Fruit fly (Drosophila melanogaster) whole organism, embryonic: ENCODE results near the gene Prosalpha6T.

Experiments
- Ada2b ChIP-seq: fragments of 200-800 bp; sonication (Bioruptor generic); IDR thresholded peaks from 2 replicates; pipeline ENCODE4 v1.3.6; 2022; ENCODE audit warnings: missing biosample characterization, missing genetic modification characterization
- Antp ChIP-seq: fragments of 200-800 bp; sonication (Bioruptor generic); optimal IDR thresholded peaks from 3 replicates; lab custom pipeline; 2016; ENCODE audit warnings: missing biosample characterization, missing genetic modification characterization
- B-H2 ChIP-seq: fragments of 200-800 bp; sonication (Bioruptor generic); optimal IDR thresholded peaks from 2 replicates; lab custom pipeline; 2018; ENCODE audit warnings: missing biosample characterization, mild to moderate bottlenecking, missing genetic modification characterization
- C15 ChIP-seq: fragments of 200-800 bp; sonication (Bioruptor generic); IDR thresholded peaks from 3 replicates; pipeline ENCODE4 v1.3.6; 2022; ENCODE audit warnings: missing biosample characterization, missing genetic modification characterization
- CG10431 ChIP-seq: fragments of 200-800 bp; sonication (Bioruptor generic); optimal IDR thresholded peaks from 3 replicates; lab custom pipeline; 2018; ENCODE audit warnings: missing biosample characterization, mild to moderate bottlenecking, missing genetic modification characterization
- CG11723 ChIP-seq: fragments of 200-800 bp; sonication (Bioruptor generic); optimal IDR thresholded peaks from 2 replicates; lab custom pipeline; 2017; ENCODE audit warnings: missing biosample characterization, mild to moderate bottlenecking, missing genetic modification characterization
- CG12659 ChIP-seq: fragments of 200-800 bp; sonication (Bioruptor generic); optimal IDR thresholded peaks from 3 replicates; lab custom pipeline; 2017; ENCODE audit warnings: mild to moderate bottlenecking, missing biosample characterization, missing genetic modification reagents, missing genetic modification characterization
- CG15073 ChIP-seq: fragments of 200-800 bp; sonication (Bioruptor generic); optimal IDR thresholded peaks from 2 replicates; lab custom pipeline; 2016; ENCODE audit warnings: missing biosample characterization, missing genetic modification characterization
- CG15514 ChIP-seq: fragments of 200-800 bp; sonication (Bioruptor generic); optimal IDR thresholded peaks from 3 replicates; lab custom pipeline; 2017; ENCODE audit warnings: missing biosample characterization, missing genetic modification characterization, mild to moderate bottlenecking, moderate library complexity, missing genetic modification reagents
- CG15601 ChIP-seq: fragments of 200-800 bp; sonication (Bioruptor generic); optimal IDR thresholded peaks from 3 replicates; lab custom pipeline; 2019; ENCODE audit warnings: missing biosample characterization, mild to moderate bottlenecking, missing genetic modification characterization, moderate library complexity
- CG1603 ChIP-seq: fragments of 200-800 bp; sonication (Bioruptor generic); optimal IDR thresholded peaks from 2 replicates; lab custom pipeline; 2019; ENCODE audit warnings: missing biosample characterization, mild to moderate bottlenecking, missing genetic modification characterization, moderate library complexity
- CG17328 ChIP-seq: fragments of 200-800 bp; sonication (Bioruptor generic); IDR thresholded peaks from 2 replicates; pipeline ENCODE4 v1.3.6; 2022; ENCODE audit warnings: missing biosample characterization, missing genetic modification characterization
- CG17568 ChIP-seq: fragments of 200-800 bp; sonication (Bioruptor generic); optimal IDR thresholded peaks from 2 replicates; lab custom pipeline; 2018; ENCODE audit warnings: missing biosample characterization, mild to moderate bottlenecking, missing genetic modification characterization, moderate library complexity
- CG32767 ChIP-seq: fragments of 200-800 bp; sonication (Bioruptor generic); IDR thresholded peaks from 2 replicates; pipeline ENCODE4 v1.3.6; 2022; ENCODE audit warnings: missing biosample characterization, missing genetic modification characterization
- CG33213 ChIP-seq: fragments of 200-800 bp; sonication (Bioruptor generic); optimal IDR thresholded peaks from 3 replicates; lab custom pipeline; 2016; ENCODE audit warnings: missing biosample characterization, missing genetic modification characterization
- CG3407 ChIP-seq: fragments of 200-800 bp; sonication (Bioruptor generic); optimal IDR thresholded peaks from 2 replicates; lab custom pipeline; 2018; ENCODE audit warnings: missing biosample characterization, mild to moderate bottlenecking, missing genetic modification characterization
- CG3995 ChIP-seq: fragments of 200-800 bp; sonication (Bioruptor generic); optimal IDR thresholded peaks from 3 replicates; lab custom pipeline; 2016; ENCODE audit warnings: missing biosample characterization, missing genetic modification characterization
- CG4854 ChIP-seq: fragments of 200-800 bp; sonication (Bioruptor generic); optimal IDR thresholded peaks from 2 replicates; lab custom pipeline; 2016; ENCODE audit warnings: missing biosample characterization, missing genetic modification characterization, inconsistent platforms
- CG6765 ChIP-seq: fragments of 200-800 bp; sonication (Bioruptor generic); optimal IDR thresholded peaks from 3 replicates; lab custom pipeline; 2017; ENCODE audit warnings: missing biosample characterization, mild to moderate bottlenecking, missing genetic modification characterization
- CG7745 ChIP-seq: fragments of 200-800 bp; sonication (Bioruptor generic); optimal IDR thresholded peaks from 2 replicates; lab custom pipeline; 2018; ENCODE audit warnings: missing biosample characterization, mild to moderate bottlenecking, missing genetic modification characterization, moderate library complexity
- CG8290 ChIP-seq, 3 experiments: fragments of 200-800 bp; sonication (Bioruptor generic); optimal IDR thresholded peaks; 2 replicates each; lab custom pipeline; 2016 to 2019; ENCODE audit warnings: missing biosample characterization in 3 of 3, missing genetic modification characterization in 3 of 3, mild to moderate bottlenecking in 2 of 3, moderate library complexity in 1 of 3
- CG8765 ChIP-seq: fragments of 200-800 bp; sonication (Bioruptor generic); IDR thresholded peaks from 2 replicates; pipeline ENCODE4 v1.3.6; 2022; ENCODE audit warnings: missing biosample characterization, missing genetic modification characterization
- CG9437 ChIP-seq: fragments of 200-800 bp; sonication (Bioruptor generic); optimal IDR thresholded peaks from 2 replicates; lab custom pipeline; 2018; ENCODE audit warnings: missing biosample characterization, mild to moderate bottlenecking, missing genetic modification characterization
- CTCF ChIP-seq: fragments of 200-800 bp; sonication (Bioruptor generic); optimal IDR thresholded peaks from 2 replicates; lab custom pipeline; 2017; ENCODE audit warnings: missing biosample characterization, mild to moderate bottlenecking, missing genetic modification characterization, moderate library complexity
- D ChIP-seq, 2 experiments: fragments of 200-800 bp in 1 of 2; fragments of >200 bp in 1 of 2; sonication (Bioruptor generic) in 1 of 2; optimal IDR thresholded peaks; 2 replicates in 1 of 2; 3 replicates in 1 of 2; lab custom pipeline; 2017; ENCODE audit warnings: mild to moderate bottlenecking in 1 of 2, missing biosample characterization in 1 of 2, missing genetic modification characterization in 1 of 2, missing genetic modification reagents in 1 of 2
- Fer1 ChIP-seq: fragments of 200-800 bp; sonication (Bioruptor generic); optimal IDR thresholded peaks from 2 replicates; lab custom pipeline; 2017; ENCODE audit warnings: missing biosample characterization, mild to moderate bottlenecking, missing genetic modification characterization
- HmgD ChIP-seq: fragments of 200-800 bp; sonication (Bioruptor generic); optimal IDR thresholded peaks from 3 replicates; lab custom pipeline; 2016; ENCODE audit warnings: missing biosample characterization, missing genetic modification characterization
- Lhr ChIP-seq: fragments of 200-800 bp; sonication (Bioruptor generic); optimal IDR thresholded peaks from 3 replicates; lab custom pipeline; 2017; ENCODE audit warnings: mild to moderate bottlenecking, missing biosample characterization, missing genetic modification reagents, missing genetic modification characterization
- Myb ChIP-seq: fragments of 200-800 bp; sonication (Bioruptor generic); optimal IDR thresholded peaks from 2 replicates; lab custom pipeline; 2016; ENCODE audit warnings: missing biosample characterization, missing genetic modification characterization
- NfI ChIP-seq: fragments of 200-800 bp; sonication (Bioruptor generic); optimal IDR thresholded peaks from 3 replicates; lab custom pipeline; 2018; ENCODE audit warnings: missing biosample characterization, mild to moderate bottlenecking, missing genetic modification characterization, moderate library complexity
- Poxn ChIP-seq: fragments of 200-800 bp; sonication (Bioruptor generic); IDR thresholded peaks from 2 replicates; pipeline ENCODE4 v1.3.6; 2022; ENCODE audit warnings: missing biosample characterization, missing genetic modification characterization
- Sry-β ChIP-seq: fragments of 200-800 bp; sonication (Bioruptor generic); optimal IDR thresholded peaks from 2 replicates; lab custom pipeline; 2018; ENCODE audit warnings: missing biosample characterization, mild to moderate bottlenecking, missing genetic modification characterization, moderate library complexity
- crol ChIP-seq: fragments of 200-800 bp; sonication (Bioruptor generic); IDR thresholded peaks from 2 replicates; pipeline ENCODE4 v1.3.6; 2022; ENCODE audit warnings: missing biosample characterization, missing genetic modification characterization
- crp ChIP-seq, 2 experiments: fragments of 200-800 bp; sonication (Bioruptor generic); optimal IDR thresholded peaks; 2 replicates in 1 of 2; 3 replicates in 1 of 2; lab custom pipeline; 2017; ENCODE audit warnings: missing biosample characterization in 2 of 2, missing genetic modification characterization in 2 of 2, mild to moderate bottlenecking in 1 of 2, moderate library complexity in 1 of 2
- ftz-f1 ChIP-seq: fragments of 200-800 bp; sonication (Bioruptor generic); optimal IDR thresholded peaks from 2 replicates; lab custom pipeline; 2016; ENCODE audit warnings: missing biosample characterization, missing genetic modification characterization
- gcm ChIP-seq: fragments of 200-800 bp; sonication (Bioruptor generic); optimal IDR thresholded peaks from 2 replicates; lab custom pipeline; 2019; ENCODE audit warnings: missing biosample characterization, mild to moderate bottlenecking, missing genetic modification characterization, moderate library complexity
- gem ChIP-seq: fragments of 200-800 bp; sonication (Bioruptor generic); optimal IDR thresholded peaks from 2 replicates; lab custom pipeline; 2019; ENCODE audit warnings: missing biosample characterization, mild to moderate bottlenecking, missing genetic modification characterization, moderate library complexity
- gro ChIP-seq: fragments of 200-800 bp; sonication (Bioruptor generic); optimal IDR thresholded peaks from 2 replicates; lab custom pipeline; 2016; ENCODE audit warnings: missing biosample characterization, missing genetic modification characterization
- gsb ChIP-seq: fragments of 200-800 bp; sonication (Bioruptor generic); IDR thresholded peaks from 2 replicates; pipeline ENCODE4 v1.3.6; 2022; ENCODE audit warnings: missing biosample characterization, missing genetic modification characterization
- org-1 ChIP-seq: fragments of 200-800 bp; sonication (Bioruptor generic); optimal IDR thresholded peaks from 2 replicates; lab custom pipeline; 2017; ENCODE audit warnings: missing biosample characterization, missing genetic modification characterization
- row ChIP-seq: fragments of 200-800 bp; sonication (Bioruptor generic); IDR thresholded peaks from 3 replicates; pipeline ENCODE4 v1.3.6; 2022; ENCODE audit warnings: missing biosample characterization, missing genetic modification characterization
- sisA ChIP-seq: fragments of 200-800 bp; sonication (Bioruptor generic); IDR thresholded peaks from 2 replicates; pipeline ENCODE4 v1.3.6; 2022; ENCODE audit warnings: missing biosample characterization, missing genetic modification characterization
- sqz ChIP-seq: fragments of 200-800 bp; sonication (Bioruptor generic); optimal IDR thresholded peaks from 3 replicates; lab custom pipeline; 2018; ENCODE audit warnings: missing biosample characterization, mild to moderate bottlenecking, missing genetic modification characterization
- tll ChIP-seq, 2 experiments: fragments of 200-800 bp in 1 of 2; fragments of >200 bp in 1 of 2; sonication (Bioruptor generic) in 1 of 2; optimal IDR thresholded peaks; 2 replicates each; lab custom pipeline; 2017 to 2019; ENCODE audit warnings: missing biosample characterization in 2 of 2, missing genetic modification characterization in 2 of 2, mild to moderate bottlenecking in 1 of 2, moderate library complexity in 1 of 2
- trem ChIP-seq: fragments of 200-800 bp; optimal IDR thresholded peaks from 3 replicates; lab custom pipeline; 2019; ENCODE audit warnings: missing biosample characterization, mild to moderate bottlenecking, missing genetic modification characterization, moderate library complexity
- zen2 ChIP-seq: fragments of 200-800 bp; sonication (Bioruptor generic); IDR thresholded peaks from 3 replicates; pipeline ENCODE4 v1.3.6; 2022; ENCODE audit warnings: missing biosample characterization, missing genetic modification characterization; ENCODE audit not compliant: partially characterized antibody
- zf30C ChIP-seq: fragments of 200-800 bp; sonication (Bioruptor generic); optimal IDR thresholded peaks from 3 replicates; lab custom pipeline; 2018; ENCODE audit warnings: missing biosample characterization, mild to moderate bottlenecking, missing genetic modification characterization
- zfh2 ChIP-seq: fragments of 200-800 bp; sonication (Bioruptor generic); optimal IDR thresholded peaks from 2 replicates; lab custom pipeline; 2016; ENCODE audit warnings: missing biosample characterization, missing genetic modification characterization

Prosalpha6T gene

DNA sequence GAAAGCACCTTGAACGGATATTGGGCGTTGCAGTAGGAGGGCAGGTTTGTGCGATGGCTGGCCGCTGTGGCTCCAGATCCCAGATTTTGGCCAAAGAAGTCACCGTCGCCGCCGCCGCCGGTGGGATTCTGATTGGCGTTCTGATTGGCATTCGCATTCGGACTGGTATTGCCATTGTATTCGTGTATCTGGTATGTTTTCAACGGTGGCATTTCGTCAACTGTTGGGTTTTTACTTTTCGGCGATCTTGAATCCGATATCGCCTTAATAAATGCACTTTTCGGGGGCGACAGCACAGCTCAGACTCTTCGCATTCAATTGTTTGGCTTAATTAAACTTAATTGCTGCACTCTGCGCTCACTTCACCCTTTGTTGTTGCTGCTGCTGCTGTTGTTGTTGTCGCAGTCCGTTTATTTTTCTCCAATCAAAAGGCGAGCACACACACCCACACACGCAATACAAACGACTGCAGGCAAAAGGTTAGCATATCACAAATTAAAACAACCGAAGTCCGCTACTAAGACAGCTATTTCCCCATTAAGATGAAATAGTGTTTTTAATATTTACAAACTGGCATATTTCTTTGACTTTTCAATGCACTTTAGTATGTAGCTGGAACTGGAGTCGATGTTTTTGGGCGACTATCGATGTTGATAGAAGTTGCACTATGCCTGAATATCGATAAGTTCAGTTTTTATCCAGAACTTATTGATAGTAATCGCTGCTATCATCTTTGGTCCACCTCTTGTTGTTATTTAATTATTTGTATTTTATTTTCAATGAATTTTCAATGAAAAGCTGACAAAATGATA, 12.4 kb upstream of the Prosalpha6T start, which contains the start of the genes CG9426 and mRF1 (continued):
- peak; percentile 35 for TF ChIP-seq gro (GFP tag; lab: Kevin White, UChicago)
- peak; percentile 44; the same call in 1 of the 2 replicates for TF ChIP-seq CG32767 (GFP tag; lab: Robert Waterston, UW)
- TF ChIP-seq crol, result no peak
- peak; percentile 12 for TF ChIP-seq B-H2 (GFP tag; lab: Kevin White, UChicago)
- no peak for TF ChIP-seq gsb (GFP tag; lab: Robert Waterston, UW)
- TF ChIP-seq CG8765, result no peak
- no peak for TF ChIP-seq gcm (GFP tag; lab: Kevin White, UChicago)
- peak; percentile 17 for TF ChIP-seq Myb
- peak; percentile 39 for TF ChIP-seq Fer1 (GFP tag; lab: Kevin White, UChicago)
- TF ChIP-seq CG17568 (GFP tag; lab: Kevin White, UChicago), result no peak
- TF ChIP-seq org-1 (GFP tag; lab: Kevin White, UChicago), result no peak
- TF ChIP-seq CG15073 (GFP tag; lab: Kevin White, UChicago), result no peak
- TF ChIP-seq crp (GFP tag; optimal IDR thresholded peaks at IDR 0.05; lab: Kevin White, UChicago), result peak in 1 of 2 experiments; percentile 1
- peak; percentile 48 for TF ChIP-seq CG15601
- no peak for TF ChIP-seq NfI (GFP tag; lab: Kevin White, UChicago)
- no peak for TF ChIP-seq CG3407 (GFP tag; lab: Kevin White, UChicago)
- no peak for TF ChIP-seq Poxn (GFP tag; lab: Robert Waterston, UW)
- TF ChIP-seq sqz (GFP tag; lab: Kevin White, UChicago), result no peak
- TF ChIP-seq HmgD (GFP tag; lab: Kevin White, UChicago), result no peak
- TF ChIP-seq D (optimal IDR thresholded peaks at IDR 0.05; lab: Kevin White, UChicago), result no peak
- TF ChIP-seq D (GFP tag; optimal IDR thresholded peaks at IDR 0.05; lab: Kevin White, UChicago), result no peak
- TF ChIP-seq tll (GFP tag; optimal IDR thresholded peaks at IDR 0.05; lab: Kevin White, UChicago), result peak in 1 of 2 experiments; percentile 67
- TF ChIP-seq Antp (GFP tag; lab: Kevin White, UChicago), result no peak
- TF ChIP-seq trem (tag; lab: Kevin White, UChicago), result peak; percentile 77
- TF ChIP-seq Lhr (GFP tag; lab: Kevin White, UChicago), result no peak
- peak; percentile 20 for TF ChIP-seq zfh2 (GFP tag; lab: Kevin White, UChicago)
- no peak for TF ChIP-seq CTCF (GFP tag; lab: Kevin White, UChicago)
- TF ChIP-seq C15 (GFP tag; lab: Robert Waterston, UW), result no peak
- no peak for TF ChIP-seq Sry-β (GFP tag; lab: Kevin White, UChicago)
- no peak for TF ChIP-seq CG6765 (GFP tag; lab: Kevin White, UChicago)
- TF ChIP-seq Ada2b, result no peak
- no peak for TF ChIP-seq CG10431
- TF ChIP-seq gem (tag; lab: Kevin White, UChicago), result no peak
- peak; percentile 95 for TF ChIP-seq zen2 (GFP tag; lab: Robert Waterston, UW)
- TF ChIP-seq CG4854 (GFP tag; lab: Kevin White, UChicago), result peak; percentile 22
- TF ChIP-seq CG33213 (GFP tag; lab: Kevin White, UChicago), result peak; percentile 13
- no peak for TF ChIP-seq CG17328 (GFP tag; lab: Robert Waterston, UW)
- TF ChIP-seq CG15514 (GFP tag; lab: Kevin White, UChicago), result peak; percentile 94
- TF ChIP-seq CG7745 (tag; lab: Kevin White, UChicago), result no peak
- no peak for TF ChIP-seq zf30C
- no peak for TF ChIP-seq CG11723 (GFP tag; lab: Kevin White, UChicago)
- peak; percentile 62 for TF ChIP-seq CG3995 (GFP tag; lab: Kevin White, UChicago)
- peak; percentile 63 for TF ChIP-seq CG12659 (GFP tag; lab: Kevin White, UChicago)
- no peak for TF ChIP-seq CG8290 (GFP tag; optimal IDR thresholded peaks at IDR 0.05; lab: Kevin White, UChicago)
- TF ChIP-seq CG8290 (tag; optimal IDR thresholded peaks at IDR 0.05; lab: Kevin White, UChicago), result no peak
- TF ChIP-seq ftz-f1 (GFP tag; lab: Kevin White, UChicago), result no peak
- no peak for TF ChIP-seq sisA
- peak; percentile 54 for TF ChIP-seq CG1603 (tag; lab: Kevin White, UChicago)
- peak; percentile 39; the same call in 1 of the 3 replicates for TF ChIP-seq row (GFP tag; lab: Robert Waterston, UW)
- TF ChIP-seq CG9437 (GFP tag; lab: Kevin White, UChicago), result no peak
